Fruit fly (Drosophila melanogaster) S2 (cell line): ENCODE results near the gene ppk24.

Experiments
- CG8478 ChIP-seq: fragments of >200 bp; optimal IDR thresholded peaks from 2 replicates; lab custom pipeline; 2018
- CTCF ChIP-seq, 2 experiments: fragments of >200 bp; optimal IDR thresholded peaks; 2 replicates each; lab custom pipeline; 2018

dm6 chr3R:31225043-31225681 is 40.4 kb upstream of the ppk24 start:
- TF ChIP-seq CG8478 (lab: Kevin White, UChicago): no peak
- no peak for TF ChIP-seq CTCF (optimal IDR thresholded peaks at IDR 0.05; lab: Kevin White, UChicago)
